Worm (Caenorhabditis elegans) whole organism, L4 larva: ENCODE results near the gene W01C8.1.

Experiments
- F26F4.8 ChIP-seq: fragments of 200-800 bp; sonication (Bioruptor generic); conservative IDR thresholded peaks from 2 replicates; pipeline ENCODE4 v1.3.6; 2022; ENCODE audit warnings: missing genetic modification characterization, missing compliant biosample characterization
- F37D6.2 ChIP-seq: sonication (generic microtip); optimal IDR thresholded peaks from 2 replicates; lab custom pipeline; 2016; ENCODE audit warnings: mild to moderate bottlenecking, missing genetic modification characterization, missing compliant biosample characterization
- F49E8.2 ChIP-seq: sonication (generic microtip); optimal IDR thresholded peaks from 2 replicates; lab custom pipeline; 2016; ENCODE audit warnings: missing compliant biosample characterization, mild to moderate bottlenecking, missing genetic modification characterization, borderline replicate concordance
- R02D3.7 ChIP-seq: fragments of 150-350 bp; sonication (generic microtip); optimal IDR thresholded peaks from 3 replicates; lab custom pipeline; 2014; ENCODE audit warnings: missing biosample characterization, missing genetic modification characterization
- T20F7.1 ChIP-seq: fragments of 200-800 bp; sonication (Bioruptor generic); optimal IDR thresholded peaks from 2 replicates; lab custom pipeline; 2018; ENCODE audit warnings: mild to moderate bottlenecking, missing genetic modification characterization, missing compliant biosample characterization
- T26A8.4 ChIP-seq: fragments of 200-800 bp; sonication (Bioruptor generic); IDR thresholded peaks from 2 replicates; pipeline ENCODE4 v1.3.6; 2022; ENCODE audit warnings: missing genetic modification characterization, missing compliant biosample characterization
- Y105C5A.15 ChIP-seq: fragments of 200-800 bp; sonication (Bioruptor generic); IDR thresholded peaks from 2 replicates; pipeline ENCODE4 v1.3.6; 2022; ENCODE audit warnings: missing genetic modification characterization, missing compliant biosample characterization
- Y5F2A.4 ChIP-seq: fragments of 200-800 bp; sonication (Bioruptor generic); optimal IDR thresholded peaks from 2 replicates; lab custom pipeline; 2018; ENCODE audit warnings: mild to moderate bottlenecking, missing genetic modification characterization, missing compliant biosample characterization
- aha-1 ChIP-seq: fragments of 150-350 bp; peaks from one replicate; lab custom pipeline; 2014; ENCODE audit warnings: missing biosample characterization, missing genetic modification characterization
- aly-2 ChIP-seq: sonication (generic microtip); optimal IDR thresholded peaks from 2 replicates; lab custom pipeline; 2018; ENCODE audit warnings: missing biosample characterization, missing genetic modification characterization
- attf-4 ChIP-seq: sonication (generic microtip); optimal IDR thresholded peaks from 3 replicates; lab custom pipeline; 2017; ENCODE audit warnings: missing biosample characterization, missing genetic modification characterization
- ceh-32 ChIP-seq: sonication (generic microtip); optimal IDR thresholded peaks from 2 replicates; lab custom pipeline; 2016; ENCODE audit warnings: mild to moderate bottlenecking, missing genetic modification characterization, missing compliant biosample characterization; ENCODE audit not compliant: poor library complexity
- ceh-82 ChIP-seq: sonication (generic microtip); optimal IDR thresholded peaks from 2 replicates; lab custom pipeline; 2017; ENCODE audit warnings: missing biosample characterization, missing genetic modification characterization
- ctbp-1 ChIP-seq: fragments of 200-800 bp; sonication (Bioruptor generic); IDR thresholded peaks from 2 replicates; pipeline ENCODE4 v1.3.6; 2022; ENCODE audit warnings: missing genetic modification reagents, missing genetic modification characterization, missing compliant biosample characterization
- dmd-6 ChIP-seq: fragments of 200-800 bp; sonication (Bioruptor generic); IDR thresholded peaks from 2 replicates; pipeline ENCODE4 v1.3.6; 2022; ENCODE audit warnings: missing genetic modification reagents, missing genetic modification characterization, missing compliant biosample characterization
- dmd-8 ChIP-seq: fragments of 200-800 bp; sonication (Bioruptor generic); IDR thresholded peaks from 2 replicates; pipeline ENCODE4 v1.3.6; 2022; ENCODE audit warnings: missing genetic modification characterization, missing compliant biosample characterization
- dmd-9 ChIP-seq: fragments of 200-800 bp; sonication (Bioruptor generic); IDR thresholded peaks from 2 replicates; pipeline ENCODE4 v1.3.6; 2022; ENCODE audit warnings: missing genetic modification reagents, missing genetic modification characterization, missing compliant biosample characterization
- dve-1 ChIP-seq: sonication (generic microtip); optimal IDR thresholded peaks from 2 replicates; lab custom pipeline; 2017; ENCODE audit warnings: antibody characterized with exemption, mild to moderate bottlenecking, missing genetic modification characterization, missing compliant biosample characterization; ENCODE audit not compliant: insufficient read depth
- egl-43 ChIP-seq: fragments of 200-800 bp; sonication (Bioruptor generic); IDR thresholded peaks from 2 replicates; pipeline ENCODE4 v1.3.6; 2022; ENCODE audit warnings: missing genetic modification reagents, missing genetic modification characterization, missing compliant biosample characterization
- fkh-10 ChIP-seq: fragments of 150-350 bp; optimal IDR thresholded peaks from 2 replicates; lab custom pipeline; 2014; ENCODE audit warnings: missing biosample characterization, missing genetic modification reagents, missing genetic modification characterization
- hlh-11 ChIP-seq: fragments of 200-800 bp; sonication (Bioruptor generic); optimal IDR thresholded peaks from 2 replicates; lab custom pipeline; 2018; ENCODE audit warnings: mild to moderate bottlenecking, missing genetic modification characterization, missing compliant biosample characterization
- hlh-30 ChIP-seq: sonication (generic microtip); optimal IDR thresholded peaks from 2 replicates; lab custom pipeline; 2017; ENCODE audit warnings: antibody characterized with exemption, mild to moderate bottlenecking, missing genetic modification characterization, missing compliant biosample characterization; ENCODE audit not compliant: insufficient read depth
- hmg-1.1 ChIP-seq: fragments of 200-800 bp; sonication (Bioruptor generic); IDR thresholded peaks from 2 replicates; pipeline ENCODE4 v1.3.6; 2022; ENCODE audit warnings: missing genetic modification reagents, missing genetic modification characterization, missing compliant biosample characterization
- lin-13 ChIP-seq: fragments of 150-350 bp; optimal IDR thresholded peaks from 2 replicates; lab custom pipeline; 2014; ENCODE audit warnings: missing biosample characterization, missing genetic modification reagents, missing genetic modification characterization
- lin-15B ChIP-seq: fragments of 150-350 bp; sonication (generic microtip); optimal IDR thresholded peaks from 3 replicates; lab custom pipeline; 2014; ENCODE audit warnings: missing biosample characterization, missing genetic modification characterization
- lin-29 ChIP-seq: fragments of 200-800 bp; sonication (Bioruptor generic); IDR thresholded peaks from 2 replicates; pipeline ENCODE4 v1.3.6; 2022; ENCODE audit warnings: missing genetic modification reagents, missing genetic modification characterization, missing compliant biosample characterization
- lin-39 ChIP-seq: fragments of 150-350 bp; optimal IDR thresholded peaks from 2 replicates; lab custom pipeline; 2014; ENCODE audit warnings: missing biosample characterization, missing genetic modification reagents, missing genetic modification characterization
- lsy-2 ChIP-seq, 2 experiments: fragments of 150-350 bp in 1 of 2; sonication (generic microtip) in 1 of 2; optimal IDR thresholded peaks; 2 replicates each; lab custom pipeline; 2014 to 2017; ENCODE audit warnings: missing biosample characterization in 2 of 2, missing genetic modification characterization in 2 of 2
- madf-9 ChIP-seq: fragments of 200-800 bp; sonication (Bioruptor generic); conservative IDR thresholded peaks from 2 replicates; pipeline ENCODE4 v1.3.6; 2022; ENCODE audit warnings: missing genetic modification reagents, missing genetic modification characterization, missing compliant biosample characterization
- mdl-1 ChIP-seq, 2 experiments: fragments of 150-350 bp in 1 of 2; sonication (generic microtip) in 1 of 2; optimal IDR thresholded peaks; 2 replicates each; lab custom pipeline; 2014 to 2017; ENCODE audit warnings: missing biosample characterization in 2 of 2, missing genetic modification characterization in 2 of 2
- mep-1 ChIP-seq: fragments of 150-350 bp; sonication (generic microtip); optimal IDR thresholded peaks from 3 replicates; lab custom pipeline; 2014; ENCODE audit warnings: missing biosample characterization, missing genetic modification characterization
- mes-2 ChIP-seq: sonication (generic microtip); optimal IDR thresholded peaks from 2 replicates; lab custom pipeline; 2016; ENCODE audit warnings: missing genotype, mild to moderate bottlenecking, missing genetic modification characterization, missing compliant biosample characterization; ENCODE audit not compliant: poor library complexity, severe bottlenecking
- mxl-3 ChIP-seq: fragments of 200-800 bp; sonication (Bioruptor generic); optimal IDR thresholded peaks from 2 replicates; lab custom pipeline; 2018; ENCODE audit warnings: mild to moderate bottlenecking, missing genetic modification characterization, missing compliant biosample characterization
- nhr-10 ChIP-seq: fragments of 150-350 bp; optimal IDR thresholded peaks from 2 replicates; lab custom pipeline; 2014; ENCODE audit warnings: missing biosample characterization, missing genetic modification characterization
- nhr-102 ChIP-seq: sonication (generic microtip); optimal IDR thresholded peaks from 2 replicates; lab custom pipeline; 2016; ENCODE audit warnings: mild to moderate bottlenecking, missing genetic modification characterization, moderate library complexity, missing compliant biosample characterization
- nhr-11 ChIP-seq: fragments of 150-350 bp; optimal IDR thresholded peaks from 2 replicates; lab custom pipeline; 2014; ENCODE audit warnings: missing biosample characterization, missing genetic modification characterization
- nhr-237 ChIP-seq: sonication (generic microtip); optimal IDR thresholded peaks from 2 replicates; lab custom pipeline; 2017; ENCODE audit warnings: missing biosample characterization, missing genetic modification characterization
- nhr-28 ChIP-seq: fragments of 150-350 bp; optimal IDR thresholded peaks from 2 replicates; lab custom pipeline; 2014; ENCODE audit warnings: missing biosample characterization, missing genetic modification characterization
- nhr-76 ChIP-seq: fragments of 150-350 bp; optimal IDR thresholded peaks from 2 replicates; lab custom pipeline; 2014; ENCODE audit warnings: missing biosample characterization, missing genetic modification characterization
- nhr-77 ChIP-seq: fragments of 150-350 bp; optimal IDR thresholded peaks from 2 replicates; lab custom pipeline; 2014; ENCODE audit warnings: missing biosample characterization, missing genetic modification characterization
- pha-4 ChIP-seq, 2 experiments: fragments of 150-350 bp in 1 of 2; fragments of 200-800 bp in 1 of 2; sonication (Bioruptor generic) in 1 of 2; IDR thresholded peaks in 1 of 2; optimal IDR thresholded peaks in 1 of 2; 2 replicates each; pipeline versions ENCODE4 v1.3.6 to Lab custom; 2014 to 2022; ENCODE audit warnings: missing genetic modification characterization in 2 of 2, missing genetic modification reagents in 2 of 2, missing biosample characterization in 1 of 2, missing compliant biosample characterization in 1 of 2
- pqm-1 ChIP-seq: sonication (generic microtip); optimal IDR thresholded peaks from 2 replicates; lab custom pipeline; 2017; ENCODE audit warnings: missing biosample characterization, missing genetic modification characterization
- rbr-2 ChIP-seq: sonication (generic microtip); optimal IDR thresholded peaks from 2 replicates; lab custom pipeline; 2016; ENCODE audit warnings: missing genotype, missing genetic modification characterization, missing compliant biosample characterization
- saeg-2 ChIP-seq: fragments of 200-800 bp; sonication (Bioruptor generic); IDR thresholded peaks from 2 replicates; pipeline ENCODE4 v1.3.6; 2022; ENCODE audit warnings: missing genetic modification reagents, missing genetic modification characterization, missing compliant biosample characterization
- set-16 ChIP-seq: fragments of 200-800 bp; sonication (Bioruptor generic); IDR thresholded peaks from 2 replicates; pipeline ENCODE4 v1.3.6; 2022; ENCODE audit warnings: missing genetic modification reagents, missing genetic modification characterization, missing compliant biosample characterization
- skn-1 ChIP-seq: fragments of 150-350 bp; optimal IDR thresholded peaks from 2 replicates; lab custom pipeline; 2014; ENCODE audit warnings: missing biosample characterization, missing genetic modification characterization
- unc-39 ChIP-seq: sonication (generic microtip); optimal IDR thresholded peaks from 2 replicates; lab custom pipeline; 2017; ENCODE audit warnings: missing biosample characterization, missing genetic modification characterization
- unc-62 ChIP-seq, 3 experiments: fragments of 150-350 bp in 1 of 3; sonication (generic microtip); optimal IDR thresholded peaks in 2 of 3; peaks in 1 of 3; 1 replicate in 1 of 3; 2 replicates in 2 of 3; lab custom pipeline; 2014 to 2017; ENCODE audit warnings: missing biosample characterization in 3 of 3, missing genetic modification characterization in 3 of 3, missing genetic modification reagents in 3 of 3, missing genotype in 1 of 3
- vab-7 ChIP-seq: fragments of 200-800 bp; sonication (Bioruptor generic); IDR thresholded peaks from 2 replicates; pipeline ENCODE4 v1.3.6; 2022; ENCODE audit warnings: missing genetic modification reagents, missing genetic modification characterization, missing compliant biosample characterization
- zip-2 ChIP-seq: fragments of 150-350 bp; optimal IDR thresholded peaks from 2 replicates; lab custom pipeline; 2014; ENCODE audit warnings: missing biosample characterization, missing genetic modification characterization
- ztf-7 ChIP-seq: fragments of 150-350 bp; optimal IDR thresholded peaks from 2 replicates; lab custom pipeline; 2014; ENCODE audit warnings: missing biosample characterization, missing genetic modification characterization

The W01C8.1 gene

DNA sequence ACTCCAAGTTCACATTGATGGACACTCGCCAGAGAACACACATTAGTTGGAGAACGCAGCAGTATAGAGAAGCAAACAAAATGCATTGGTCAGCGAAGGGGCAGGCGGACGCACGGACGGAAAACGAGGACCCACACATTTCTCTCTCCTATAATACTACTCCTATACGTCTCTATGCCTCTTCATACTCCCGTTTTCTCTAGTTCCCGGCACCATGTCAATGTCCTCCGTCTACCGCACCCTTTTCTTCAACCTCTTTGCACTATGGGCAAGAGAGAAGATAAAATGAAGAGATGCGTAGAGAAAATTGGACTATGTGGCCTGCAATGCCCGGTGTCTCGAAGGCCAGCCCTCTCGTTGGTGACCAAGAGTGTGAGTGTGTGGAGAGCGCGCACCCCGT is 6.1 kb upstream of the W01C8.1 start, which contains the start of gene set-20:
TSS of gene set-20 (minus strand) at position 94 of the 400 bp plus-strand sequence.
- TF ChIP-seq unc-39 (tag; lab: Kevin White, UChicago) (no peak), lsy-2 (tag; optimal IDR thresholded peaks at IDR 0.05; lab: Kevin White, UChicago) (peak in 1 of 2 experiments; percentile 52), pha-4 (GFP tag; IDR thresholded peaks at IDR 0.05; lab: Robert Waterston, UW) (no peak), pha-4 (tag; optimal IDR thresholded peaks at IDR 0.05; lab: Kevin White, UChicago) (peak; percentile 52), hlh-11 (tag; lab: Kevin White, UChicago) (peak; percentile 76), skn-1 (no peak), lin-15B (tag; lab: Kevin White, UChicago) (no peak), F49E8.2 (tag; lab: Kevin White, UChicago) (no peak), lin-39 (tag; lab: Kevin White, UChicago) (no peak), saeg-2 (GFP tag; lab: Robert Waterston, UW) (no peak), dmd-6 (no peak), lin-13 (no peak), nhr-237 (tag; lab: Kevin White, UChicago) (no peak), lin-29 (no peak), R02D3.7 (tag; lab: Kevin White, UChicago) (no peak), mxl-3 (GFP tag; lab: Kevin White, UChicago) (peak; percentile 67), madf-9 (GFP tag; lab: Robert Waterston, UW) (no peak), ztf-7 (no peak), mdl-1 (tag; optimal IDR thresholded peaks at IDR 0.05; lab: Kevin White, UChicago) (peak; percentile 50 to 73), mes-2 (tag; lab: Kevin White, UChicago) (peak; percentile 67), nhr-76 (no peak), Y105C5A.15 (GFP tag; lab: Robert Waterston, UW) (no peak), hlh-30 (tag; lab: Kevin White, UChicago) (no peak), set-16 (GFP tag; lab: Robert Waterston, UW) (no peak), T20F7.1 (GFP tag; lab: Kevin White, UChicago) (no peak), F26F4.8 (no peak), zip-2 (tag; lab: Kevin White, UChicago) (peak; percentile 0), rbr-2 (tag; lab: Kevin White, UChicago) (peak; percentile 80), aly-2 (tag; lab: Kevin White, UChicago) (no peak), dmd-9 (GFP tag; lab: Robert Waterston, UW) (no peak), nhr-28 (tag; lab: Kevin White, UChicago) (peak; percentile 65), aha-1 (tag; lab: Kevin White, UChicago) (peak; percentile 67), ctbp-1 (0 out of 2 replicates have a peak, but pooled peaks have one; percentile 12), F37D6.2 (tag; lab: Kevin White, UChicago) (peak; percentile 33), vab-7 (GFP tag; lab: Robert Waterston, UW) (0 out of 2 replicates have a peak, but pooled peaks have one; percentile 60), egl-43 (GFP tag; lab: Robert Waterston, UW) (no peak), ceh-82 (tag; lab: Kevin White, UChicago) (no peak), mep-1 (no peak), dve-1 (tag; lab: Kevin White, UChicago) (peak; percentile 45), nhr-77 (no peak), ceh-32 (tag; lab: Kevin White, UChicago) (no peak), nhr-102 (tag; lab: Kevin White, UChicago) (no peak), pqm-1 (tag; lab: Kevin White, UChicago) (no peak), nhr-11 (tag; lab: Kevin White, UChicago) (no peak), Y5F2A.4 (GFP tag; lab: Kevin White, UChicago) (no peak), nhr-10 (tag; lab: Kevin White, UChicago) (no peak), dmd-8 (GFP tag; lab: Robert Waterston, UW) (0 out of 2 replicates have a peak, but pooled peaks have one; percentile 7), hmg-1.1 (GFP tag; lab: Robert Waterston, UW) (no peak; the same call in 1 of the 2 replicates), unc-62 (GFP tag; optimal IDR thresholded peaks at IDR 0.05 in 1 of 2; lab: Kevin White, UChicago) (peak in 1 of 2 experiments; percentile 99), unc-62 (tag; optimal IDR thresholded peaks at IDR 0.05; lab: Kevin White, UChicago) (no peak), fkh-10 (peak; percentile 19), T26A8.4 (GFP tag; lab: Robert Waterston, UW) (no peak), attf-4 (tag; lab: Kevin White, UChicago) (peak; percentile 27)
